Fruit fly (Drosophila melanogaster) whole organism, embryonic: ENCODE results near the gene temp.

Source experiments
- Asciz ChIP-seq: fragments of 200-800 bp; sonication (Bioruptor generic); optimal IDR thresholded peaks from 2 replicates; lab custom pipeline; 2017; ENCODE audit warnings: missing biosample characterization, mild to moderate bottlenecking, missing genetic modification characterization, missing genetic modification reagents
- BtbVII ChIP-seq: fragments of 200-800 bp; sonication (Bioruptor generic); optimal IDR thresholded peaks from 3 replicates; lab custom pipeline; 2017; ENCODE audit warnings: missing biosample characterization, mild to moderate bottlenecking, missing genetic modification characterization
- CG10543 ChIP-seq: fragments of 200-800 bp; sonication (Bioruptor generic); optimal IDR thresholded peaks from 3 replicates; lab custom pipeline; 2017; ENCODE audit warnings: missing biosample characterization, mild to moderate bottlenecking, missing genetic modification characterization, moderate library complexity
- CG10565 ChIP-seq: fragments of 200-800 bp; sonication (Bioruptor generic); optimal IDR thresholded peaks from 3 replicates; lab custom pipeline; 2016; ENCODE audit warnings: missing biosample characterization, mild to moderate bottlenecking, missing genetic modification characterization
- CG12391 ChIP-seq: fragments of 200-800 bp; sonication (Bioruptor generic); optimal IDR thresholded peaks from 3 replicates; lab custom pipeline; 2018; ENCODE audit warnings: missing biosample characterization, mild to moderate bottlenecking, missing genetic modification characterization, moderate library complexity
- CG14050 ChIP-seq: fragments of 200-800 bp; sonication (Bioruptor generic); IDR thresholded peaks from 3 replicates; pipeline ENCODE4 v1.3.6; 2022; ENCODE audit warnings: missing biosample characterization, missing genetic modification characterization
- CG14441 ChIP-seq: fragments of 200-800 bp; sonication (Bioruptor generic); IDR thresholded peaks from 2 replicates; pipeline ENCODE4 v1.3.6; 2022; ENCODE audit warnings: missing biosample characterization, missing genetic modification characterization
- CG15479 ChIP-seq: fragments of 200-800 bp; sonication (Bioruptor generic); optimal IDR thresholded peaks from 3 replicates; lab custom pipeline; 2019; ENCODE audit warnings: missing biosample characterization, mild to moderate bottlenecking, missing genetic modification characterization, moderate library complexity
- CG16779 ChIP-seq: fragments of 200-800 bp; sonication (Bioruptor generic); IDR thresholded peaks from 2 replicates; pipeline ENCODE4 v1.3.6; 2022; ENCODE audit warnings: missing biosample characterization, missing genetic modification characterization
- CG17361 ChIP-seq: fragments of 200-800 bp; sonication (Bioruptor generic); IDR thresholded peaks from 3 replicates; pipeline ENCODE4 v1.3.6; 2022; ENCODE audit warnings: missing biosample characterization, missing genetic modification characterization
- CG17385 ChIP-seq: fragments of 200-800 bp; sonication (Bioruptor generic); optimal IDR thresholded peaks from 3 replicates; lab custom pipeline; 2018; ENCODE audit warnings: missing biosample characterization, mild to moderate bottlenecking, missing genetic modification characterization
- CG17802 ChIP-seq: fragments of 200-800 bp; sonication (Bioruptor generic); optimal IDR thresholded peaks from 2 replicates; lab custom pipeline; 2018; ENCODE audit warnings: missing biosample characterization, mild to moderate bottlenecking, missing genetic modification characterization, moderate library complexity
- CG18764 ChIP-seq: fragments of 200-800 bp; sonication (Bioruptor generic); optimal IDR thresholded peaks from 3 replicates; lab custom pipeline; 2016; ENCODE audit warnings: missing biosample characterization, missing genetic modification characterization
- CG2889 ChIP-seq: fragments of 200-800 bp; sonication (Bioruptor generic); IDR thresholded peaks from 3 replicates; pipeline ENCODE4 v1.3.6; 2022; ENCODE audit warnings: missing biosample characterization, missing genetic modification characterization
- CG33557 ChIP-seq: fragments of 200-800 bp; sonication (Bioruptor generic); optimal IDR thresholded peaks from 2 replicates; lab custom pipeline; 2019; ENCODE audit warnings: missing biosample characterization, mild to moderate bottlenecking, missing genetic modification characterization, moderate library complexity
- CG3726 ChIP-seq: fragments of 200-800 bp; sonication (Bioruptor generic); IDR thresholded peaks from 3 replicates; pipeline ENCODE4, ENCODE4 v1.3.6; 2022; ENCODE audit warnings: missing biosample characterization, missing genetic modification characterization
- CG4424 ChIP-seq: fragments of 200-800 bp; sonication (Bioruptor generic); optimal IDR thresholded peaks from 3 replicates; lab custom pipeline; 2016; ENCODE audit warnings: missing biosample characterization, missing genetic modification characterization
- Deaf1 ChIP-seq: fragments of 200-800 bp; optimal IDR thresholded peaks from 3 replicates; lab custom pipeline; 2019; ENCODE audit warnings: missing biosample characterization, mild to moderate bottlenecking, missing genetic modification characterization, moderate library complexity
- Dfd ChIP-seq, 2 experiments: fragments of >200 bp; optimal IDR thresholded peaks; 2 replicates each; lab custom pipeline; 2017; ENCODE audit warnings: missing biosample characterization in 2 of 2, missing genetic modification characterization in 2 of 2
- Dip2 ChIP-seq: fragments of 200-800 bp; sonication (Bioruptor generic); IDR thresholded peaks from 2 replicates; pipeline ENCODE4 v1.3.6; 2022; ENCODE audit warnings: missing biosample characterization, missing genetic modification characterization
- E2f2 ChIP-seq: fragments of 200-800 bp; sonication (Bioruptor generic); IDR thresholded peaks from 2 replicates; pipeline ENCODE4 v1.3.6; 2022; ENCODE audit warnings: missing biosample characterization, missing genetic modification characterization
- Fer3 ChIP-seq: fragments of 200-800 bp; sonication (Bioruptor generic); optimal IDR thresholded peaks from 2 replicates; lab custom pipeline; 2018; ENCODE audit warnings: missing biosample characterization, mild to moderate bottlenecking, missing genetic modification characterization, moderate library complexity
- HmgD ChIP-seq: fragments of 200-800 bp; sonication (Bioruptor generic); optimal IDR thresholded peaks from 3 replicates; lab custom pipeline; 2016; ENCODE audit warnings: missing biosample characterization, missing genetic modification characterization
- Hmx ChIP-seq: fragments of 200-800 bp; sonication (Bioruptor generic); optimal IDR thresholded peaks from 2 replicates; lab custom pipeline; 2016; ENCODE audit warnings: missing biosample characterization, missing genetic modification characterization
- Meics ChIP-seq: fragments of 200-800 bp; sonication (Bioruptor generic); optimal IDR thresholded peaks from 2 replicates; lab custom pipeline; 2017; ENCODE audit warnings: missing biosample characterization, mild to moderate bottlenecking, missing genetic modification characterization
- Neu2 ChIP-seq: fragments of 200-800 bp; sonication (Bioruptor generic); optimal IDR thresholded peaks from 3 replicates; lab custom pipeline; 2016; ENCODE audit warnings: missing biosample characterization, missing genetic modification characterization, borderline replicate concordance
- Ptx1 ChIP-seq: fragments of 200-800 bp; sonication (Bioruptor generic); IDR thresholded peaks from 2 replicates; pipeline ENCODE4 v1.3.6; 2022; ENCODE audit warnings: missing biosample characterization, missing genetic modification characterization
- bab2 ChIP-seq: fragments of 200-800 bp; sonication (Bioruptor generic); optimal IDR thresholded peaks from 2 replicates; lab custom pipeline; 2016; ENCODE audit warnings: missing biosample characterization, missing genetic modification characterization
- bbx ChIP-seq: fragments of 200-800 bp; sonication (Bioruptor generic); IDR thresholded peaks from 2 replicates; pipeline ENCODE4 v1.3.6; 2022; ENCODE audit warnings: missing biosample characterization, missing genetic modification characterization; ENCODE audit not compliant: partially characterized antibody
- bsh ChIP-seq, 2 experiments: fragments of 200-800 bp; sonication (Bioruptor generic); optimal IDR thresholded peaks; 2 replicates each; lab custom pipeline; 2017 to 2018; ENCODE audit warnings: mild to moderate bottlenecking in 2 of 2, missing biosample characterization in 2 of 2, missing genetic modification characterization in 2 of 2, moderate library complexity in 1 of 2
- dpn ChIP-seq, 2 experiments: fragments of 200-800 bp; sonication (Bioruptor generic); optimal IDR thresholded peaks; 3 replicates each; lab custom pipeline; 2016; ENCODE audit warnings: missing biosample characterization in 2 of 2, missing genetic modification characterization in 2 of 2
- esg ChIP-seq: fragments of 200-800 bp; sonication (Bioruptor generic); conservative IDR thresholded peaks from 2 replicates; pipeline ENCODE4 v1.3.6; 2022; ENCODE audit warnings: missing biosample characterization, missing genetic modification characterization
- ewg ChIP-seq: fragments of 200-800 bp; sonication (Bioruptor generic); optimal IDR thresholded peaks from 3 replicates; lab custom pipeline; 2017; ENCODE audit warnings: mild to moderate bottlenecking, missing biosample characterization, missing genetic modification reagents, missing genetic modification characterization
- fd102C ChIP-seq: fragments of 200-800 bp; sonication (Bioruptor generic); optimal IDR thresholded peaks from 2 replicates; lab custom pipeline; 2018; ENCODE audit warnings: missing biosample characterization, mild to moderate bottlenecking, missing genetic modification characterization, moderate library complexity
- gem ChIP-seq: fragments of 200-800 bp; sonication (Bioruptor generic); optimal IDR thresholded peaks from 2 replicates; lab custom pipeline; 2019; ENCODE audit warnings: missing biosample characterization, mild to moderate bottlenecking, missing genetic modification characterization, moderate library complexity
- gro ChIP-seq: fragments of 200-800 bp; sonication (Bioruptor generic); optimal IDR thresholded peaks from 2 replicates; lab custom pipeline; 2016; ENCODE audit warnings: missing biosample characterization, missing genetic modification characterization
- lilli ChIP-seq: fragments of 200-800 bp; sonication (Bioruptor generic); optimal IDR thresholded peaks from 3 replicates; lab custom pipeline; 2016; ENCODE audit warnings: missing biosample characterization, missing genetic modification characterization
- mld ChIP-seq: fragments of 200-800 bp; sonication (Bioruptor generic); IDR thresholded peaks from 3 replicates; pipeline ENCODE4 v1.3.6; 2022; ENCODE audit warnings: missing biosample characterization, missing genetic modification characterization; ENCODE audit not compliant: partially characterized antibody
- nau ChIP-seq: fragments of 200-800 bp; sonication (Bioruptor generic); optimal IDR thresholded peaks from 3 replicates; lab custom pipeline; 2017; ENCODE audit warnings: missing biosample characterization, mild to moderate bottlenecking, missing genetic modification characterization, missing genetic modification reagents
- otp ChIP-seq: fragments of 200-800 bp; sonication (Bioruptor generic); IDR thresholded peaks from 3 replicates; pipeline ENCODE4, ENCODE4 v1.3.6; 2022; ENCODE audit warnings: missing biosample characterization, missing genetic modification characterization
- pfk ChIP-seq: fragments of 200-800 bp; sonication (Bioruptor generic); optimal IDR thresholded peaks from 2 replicates; lab custom pipeline; 2018; ENCODE audit warnings: missing biosample characterization, mild to moderate bottlenecking, missing genetic modification characterization, moderate library complexity
- pum ChIP-seq: fragments of 200-800 bp; sonication (Bioruptor generic); optimal IDR thresholded peaks from 2 replicates; lab custom pipeline; 2016; ENCODE audit warnings: missing biosample characterization, missing genetic modification characterization
- ro ChIP-seq: fragments of 200-800 bp; sonication (Bioruptor generic); IDR thresholded peaks from 2 replicates; pipeline ENCODE4 v1.3.6; 2022; ENCODE audit warnings: missing biosample characterization, missing genetic modification characterization
- salm ChIP-seq: fragments of 200-800 bp; sonication (Bioruptor generic); optimal IDR thresholded peaks from 2 replicates; lab custom pipeline; 2018; ENCODE audit warnings: missing biosample characterization, mild to moderate bottlenecking, missing genetic modification characterization
- seq ChIP-seq: fragments of 200-800 bp; sonication (Bioruptor generic); IDR thresholded peaks from 2 replicates; pipeline ENCODE4 v1.3.6; 2022; ENCODE audit warnings: missing biosample characterization, missing genetic modification characterization
- slp2 ChIP-seq: fragments of 200-800 bp; sonication (Bioruptor generic); optimal IDR thresholded peaks from 2 replicates; lab custom pipeline; 2016; ENCODE audit warnings: missing biosample characterization, missing genetic modification characterization
- stc ChIP-seq: fragments of 200-800 bp; sonication (Bioruptor generic); IDR thresholded peaks from 2 replicates; pipeline ENCODE4 v1.3.6; 2022; ENCODE audit warnings: missing biosample characterization, missing genetic modification characterization
- tin ChIP-seq: fragments of 200-800 bp; sonication (Bioruptor generic); optimal IDR thresholded peaks from 3 replicates; lab custom pipeline; 2016; ENCODE audit warnings: missing biosample characterization, missing genetic modification characterization
- tup ChIP-seq: fragments of 200-800 bp; sonication (Bioruptor generic); optimal IDR thresholded peaks from 2 replicates; lab custom pipeline; 2016; ENCODE audit warnings: missing biosample characterization, mild to moderate bottlenecking, missing genetic modification characterization, moderate library complexity

temp gene

dm6 chrX:2300293-2301068 lies 38.2 kb upstream of the temp start (continued):
- TF ChIP-seq Meics (GFP tag; lab: Kevin White, UChicago) (peak; percentile 92), pum (peak; percentile 93), slp2 (GFP tag; lab: Kevin White, UChicago) (peak; percentile 95), salm (tag; lab: Kevin White, UChicago) (peak; percentile 92), Neu2 (no peak), Deaf1 (peak; percentile 72), esg (peak; percentile 97), CG14441 (GFP tag; lab: Robert Waterston, UW) (peak; percentile 99), CG33557 (GFP tag; lab: Kevin White, UChicago) (peak; percentile 65), Asciz (GFP tag; lab: Kevin White, UChicago) (peak; percentile 93), CG17361 (GFP tag; lab: Robert Waterston, UW) (peak; percentile 90), stc (GFP tag; lab: Robert Waterston, UW) (peak; percentile 97), gro (GFP tag; lab: Kevin White, UChicago) (peak; percentile 85), CG17802 (tag; lab: Kevin White, UChicago) (peak; percentile 88), Dfd (GFP tag; optimal IDR thresholded peaks at IDR 0.05; lab: Kevin White, UChicago) (no peak), tup (GFP tag; lab: Kevin White, UChicago) (peak; percentile 86), CG12391 (tag; lab: Kevin White, UChicago) (peak; percentile 94), Hmx (GFP tag; lab: Kevin White, UChicago) (peak; percentile 60), HmgD (peak; percentile 74), CG17385 (GFP tag; lab: Kevin White, UChicago) (peak; percentile 93), BtbVII (GFP tag; lab: Kevin White, UChicago) (peak; percentile 91), CG16779 (GFP tag; lab: Robert Waterston, UW) (peak; percentile 88), CG3726 (GFP tag; lab: Robert Waterston, UW) (peak; percentile 97), Fer3 (peak; percentile 92), CG14050 (peak; percentile 98), E2f2 (GFP tag; lab: Robert Waterston, UW) (peak; percentile 83), CG18764 (GFP tag; lab: Kevin White, UChicago) (peak; percentile 78), dpn (GFP tag; optimal IDR thresholded peaks at IDR 0.05; lab: Kevin White, UChicago) (peak; percentile 88 to 90), ro (peak; percentile 90), mld (GFP tag; lab: Robert Waterston, UW) (no peak), CG15479 (peak; percentile 44), nau (GFP tag; lab: Kevin White, UChicago) (peak; percentile 94), CG10543 (peak; percentile 30), lilli (GFP tag; lab: Kevin White, UChicago) (peak; percentile 93), pfk (GFP tag; lab: Kevin White, UChicago) (no peak), seq (GFP tag; lab: Robert Waterston, UW) (peak; percentile 98), bsh (GFP tag; optimal IDR thresholded peaks at IDR 0.05; lab: Kevin White, UChicago) (peak; percentile 97 to 98), fd102C (peak; percentile 69), ewg (GFP tag; lab: Kevin White, UChicago) (peak; percentile 95), gem (tag; lab: Kevin White, UChicago) (peak; percentile 97), Dip2 (GFP tag; lab: Robert Waterston, UW) (0 out of 2 replicates have a peak, but pooled peaks have one; percentile 40), Ptx1 (GFP tag; lab: Robert Waterston, UW) (peak; percentile 98), CG10565 (GFP tag; lab: Kevin White, UChicago) (peak; percentile 62), CG2889 (peak; percentile 95), bbx (GFP tag; lab: Robert Waterston, UW) (no peak), otp (GFP tag; lab: Robert Waterston, UW) (peak; percentile 98), bab2 (GFP tag; lab: Kevin White, UChicago) (peak; percentile 93), CG4424 (GFP tag; lab: Kevin White, UChicago) (peak; percentile 84), tin (GFP tag; lab: Kevin White, UChicago) (peak; percentile 89)
